Worm (Caenorhabditis elegans) whole organism, L1 larva: ENCODE results near the gene T27F7.12.

ENCODE experiments used
- ama-1 ChIP-seq: fragments of 150-350 bp; optimal IDR thresholded peaks from 2 replicates; lab custom pipeline; 2014
- dpl-1 ChIP-seq, 3 experiments: fragments of 150-350 bp in 2 of 3; sonication (generic microtip) in 1 of 3; optimal IDR thresholded peaks; 2 replicates each; lab custom pipeline; 2014 to 2017; ENCODE audit warnings: missing biosample characterization in 3 of 3, missing genetic modification characterization in 3 of 3, missing genetic modification reagents in 3 of 3
- efl-1 ChIP-seq, 4 experiments: fragments of 150-350 bp; optimal IDR thresholded peaks in 3 of 4; peaks in 1 of 4; 1 replicate in 1 of 4; 2 replicates in 3 of 4; lab custom pipeline; 2014; ENCODE audit warnings: missing biosample characterization in 2 of 4, missing genetic modification characterization in 2 of 4, missing genetic modification reagents in 2 of 4
- lin-15B ChIP-seq: fragments of 150-350 bp; sonication (generic microtip); optimal IDR thresholded peaks from 3 replicates; lab custom pipeline; 2014; ENCODE audit warnings: missing biosample characterization, missing genetic modification characterization
- lin-39 ChIP-seq: fragments of 150-350 bp; optimal IDR thresholded peaks from 2 replicates; lab custom pipeline; 2014; ENCODE audit warnings: missing biosample characterization, missing genetic modification reagents, missing genetic modification characterization
- nhr-11 ChIP-seq: fragments of 150-350 bp; optimal IDR thresholded peaks from 2 replicates; lab custom pipeline; 2014; ENCODE audit warnings: missing biosample characterization, missing genetic modification characterization
- nhr-12 ChIP-seq: sonication (generic microtip); optimal IDR thresholded peaks from 2 replicates; lab custom pipeline; 2017; ENCODE audit warnings: missing biosample characterization, missing genetic modification characterization
- nhr-47 ChIP-seq: sonication (generic microtip); optimal IDR thresholded peaks from 2 replicates; lab custom pipeline; 2016; ENCODE audit warnings: mild to moderate bottlenecking, missing genetic modification characterization, moderate library complexity, missing compliant biosample characterization
- pqm-1 ChIP-seq: sonication (generic microtip); optimal IDR thresholded peaks from 3 replicates; lab custom pipeline; 2017; ENCODE audit warnings: missing biosample characterization, missing genetic modification characterization
- tbx-2 ChIP-seq: sonication (generic microtip); optimal IDR thresholded peaks from 2 replicates; lab custom pipeline; 2016; ENCODE audit warnings: missing genetic modification characterization, missing compliant biosample characterization

ce11 chrII:4985961-4986503 is 3.9 kb upstream of the T27F7.12 start:
- no peak for TF ChIP-seq tbx-2 (tag; lab: Kevin White, UChicago)
- no peak for TF ChIP-seq pqm-1 (tag; lab: Kevin White, UChicago)
- TF ChIP-seq nhr-12: no peak
- no peak for TF ChIP-seq nhr-47 (tag; lab: Kevin White, UChicago)
- TF ChIP-seq efl-1 (optimal IDR thresholded peaks at IDR 0.05; lab: Kevin White, UChicago): no peak
- TF ChIP-seq efl-1 (GFP tag; optimal IDR thresholded peaks at IDR 0.05 in 1 of 2; lab: Kevin White, UChicago): no peak
- TF ChIP-seq lin-39 (tag; lab: Kevin White, UChicago): no peak
- no peak for TF ChIP-seq lin-15B
- no peak for TF ChIP-seq ama-1 (lab: Kevin White, UChicago)
- TF ChIP-seq nhr-11: no peak
- no peak for TF ChIP-seq dpl-1 (GFP tag; optimal IDR thresholded peaks at IDR 0.05; lab: Kevin White, UChicago)
